Worm (Caenorhabditis elegans) whole organism, early embryonic: ENCODE results near the gene Y42A5A.1.

Source experiments
- B0310.2 ChIP-seq: sonication (generic microtip); optimal IDR thresholded peaks from 2 replicates; lab custom pipeline; 2016; ENCODE audit warnings: mild to moderate bottlenecking, missing genetic modification characterization, missing compliant biosample characterization
- F13C5.2 ChIP-seq: sonication (generic microtip); optimal IDR thresholded peaks from 2 replicates; lab custom pipeline; 2017; ENCODE audit warnings: mild to moderate bottlenecking, missing genetic modification characterization, inconsistent platforms, missing compliant biosample characterization
- aly-1 ChIP-seq: sonication (generic microtip); optimal IDR thresholded peaks from 2 replicates; lab custom pipeline; 2016; ENCODE audit warnings: missing genetic modification characterization, missing compliant biosample characterization
- ama-1 ChIP-seq: fragments of 150-350 bp; optimal IDR thresholded peaks from 2 replicates; lab custom pipeline; 2014
- ceh-13 ChIP-seq: fragments of 200-800 bp; sonication (Bioruptor generic); optimal IDR thresholded peaks from 2 replicates; lab custom pipeline; 2018; ENCODE audit warnings: mild to moderate bottlenecking, missing genetic modification characterization, missing compliant biosample characterization
- ceh-36 ChIP-seq: sonication (generic microtip); optimal IDR thresholded peaks from 2 replicates; lab custom pipeline; 2016; ENCODE audit warnings: missing genetic modification characterization, inconsistent platforms, missing compliant biosample characterization
- ets-7 ChIP-seq: sonication (generic microtip); optimal IDR thresholded peaks from 2 replicates; lab custom pipeline; 2016; ENCODE audit warnings: missing genotype, missing genetic modification characterization, missing compliant biosample characterization
- flt-1 ChIP-seq: fragments of 200-800 bp; sonication (Bioruptor generic); IDR thresholded peaks from 2 replicates; pipeline ENCODE4 v1.3.6; 2022; ENCODE audit warnings: missing genetic modification characterization, missing compliant biosample characterization
- hmbx-1 ChIP-seq: sonication (generic microtip); optimal IDR thresholded peaks from 2 replicates; lab custom pipeline; 2016; ENCODE audit warnings: mild to moderate bottlenecking, missing genetic modification characterization, missing compliant biosample characterization
- hmg-4 ChIP-seq: fragments of 200-800 bp; sonication (Bioruptor generic); optimal IDR thresholded peaks from 2 replicates; lab custom pipeline; 2018; ENCODE audit warnings: mild to moderate bottlenecking, missing genetic modification characterization, missing compliant biosample characterization
- hnd-1 ChIP-seq: sonication (generic microtip); optimal IDR thresholded peaks from 2 replicates; lab custom pipeline; 2016; ENCODE audit warnings: missing genetic modification characterization, missing compliant biosample characterization
- pes-1 ChIP-seq: fragments of 200-800 bp; sonication (Bioruptor generic); IDR thresholded peaks from 2 replicates; pipeline ENCODE4 v1.3.6; 2022; ENCODE audit warnings: missing genetic modification reagents, missing genetic modification characterization, missing compliant biosample characterization
- scrt-1 ChIP-seq: fragments of 200-800 bp; sonication (Bioruptor generic); IDR thresholded peaks from 2 replicates; pipeline ENCODE4 v1.3.6; 2022; ENCODE audit warnings: missing genetic modification characterization, missing compliant biosample characterization
- sea-1 ChIP-seq: fragments of 200-800 bp; sonication (Bioruptor generic); conservative IDR thresholded peaks from 2 replicates; pipeline ENCODE4 v1.3.6; 2022; ENCODE audit warnings: missing genetic modification characterization, missing compliant biosample characterization
- tbx-11 ChIP-seq: fragments of 200-800 bp; sonication (Bioruptor generic); IDR thresholded peaks from 2 replicates; pipeline ENCODE4 v1.3.6; 2022; ENCODE audit warnings: missing genetic modification characterization, missing compliant biosample characterization
- tbx-37 ChIP-seq: fragments of 200-800 bp; sonication (Bioruptor generic); conservative IDR thresholded peaks from 2 replicates; pipeline ENCODE4 v1.3.6; 2022; ENCODE audit warnings: missing genetic modification reagents, missing genetic modification characterization, missing compliant biosample characterization
- tra-4 ChIP-seq: sonication (generic microtip); optimal IDR thresholded peaks from 2 replicates; lab custom pipeline; 2017; ENCODE audit warnings: missing genetic modification characterization, missing compliant biosample characterization

The Y42A5A.1 gene

DNA sequence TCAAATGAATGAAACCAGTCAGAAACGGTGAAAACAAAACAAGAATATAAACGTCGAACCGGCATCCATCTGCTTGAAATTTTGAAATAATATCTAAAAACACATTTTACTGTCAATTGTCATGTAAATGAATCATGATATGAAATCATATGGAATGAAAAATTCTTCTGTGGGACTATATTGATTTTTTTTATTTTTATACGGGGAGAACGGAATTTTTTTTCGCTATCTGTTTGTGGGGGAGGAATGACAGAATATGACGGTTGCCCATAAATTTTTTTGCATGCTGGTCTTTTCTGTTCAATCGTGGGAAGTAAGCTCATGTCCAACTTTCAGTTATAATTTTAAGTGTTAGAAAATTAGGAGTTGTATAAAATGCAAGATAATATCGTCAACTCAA is 56.9 kb downstream of the Y42A5A.1 start, which contains the start of gene C06H2.7:
TSS of gene C06H2.7 (minus strand) at position 101 of the 400 bp plus-strand sequence.
- TF ChIP-seq ceh-36 (tag; lab: Kevin White, UChicago) (no peak), sea-1 (no peak), hmg-4 (GFP tag; lab: Kevin White, UChicago) (no peak), ceh-13 (GFP tag; lab: Kevin White, UChicago) (no peak), pes-1 (no peak), tbx-37 (GFP tag; lab: Robert Waterston, UW) (no peak), tbx-11 (no peak), hmbx-1 (no peak), ets-7 (tag; lab: Kevin White, UChicago) (no peak), hnd-1 (no peak), F13C5.2 (tag; lab: Kevin White, UChicago) (no peak)

DNA sequence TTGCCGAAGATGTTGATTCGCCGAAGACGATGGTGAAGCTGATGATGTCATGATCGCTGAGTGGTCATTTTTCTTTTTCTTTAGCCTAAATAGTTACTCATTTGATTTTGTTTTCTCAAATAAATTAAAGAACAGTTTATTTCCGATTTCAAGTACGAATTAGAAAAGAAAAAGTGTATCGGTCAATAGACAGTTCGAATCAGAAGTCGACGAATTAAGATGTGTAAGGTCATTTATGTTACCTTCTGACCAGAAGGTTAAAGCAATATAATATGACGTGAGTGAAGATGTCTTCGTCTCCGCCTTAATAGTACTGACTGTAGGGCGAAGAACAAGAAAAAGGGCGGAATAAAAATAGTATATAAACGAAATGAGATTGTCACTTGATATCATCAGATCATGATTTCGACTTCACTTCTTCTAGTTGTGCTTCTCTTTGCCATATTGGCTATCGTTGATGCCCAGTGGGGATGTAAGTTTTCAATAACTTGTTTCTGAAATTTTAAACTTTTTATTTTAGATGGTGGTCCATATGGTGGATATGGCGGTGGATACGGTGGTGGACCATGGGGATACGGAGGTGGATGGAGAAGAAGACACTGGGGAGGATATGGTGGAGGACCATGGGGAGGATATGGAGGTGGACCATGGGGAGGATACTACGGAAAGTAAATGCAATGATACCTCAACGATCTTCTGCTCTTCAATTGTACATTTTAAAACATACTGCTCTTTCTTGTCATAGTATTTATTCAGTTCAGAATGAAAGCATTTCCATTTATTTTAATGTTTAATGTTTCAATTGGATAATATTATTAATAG is 59.4 kb downstream of the Y42A5A.1 start, which contains the start of the genes T19C4.24 and nlp-33:
TSS of gene T19C4.24 (minus strand) at position 51 of the 822 bp plus-strand sequence.
TSS of gene nlp-33 (plus strand) at position 389 of the 822 bp plus-strand sequence.
- TF ChIP-seq hmbx-1: no peak
- TF ChIP-seq hmg-4 (GFP tag; lab: Kevin White, UChicago): no peak
- TF ChIP-seq ama-1 (lab: Kevin White, UChicago): no peak
- TF ChIP-seq aly-1 (tag; lab: Kevin White, UChicago): no peak
- TF ChIP-seq flt-1 (GFP tag; lab: Robert Waterston, UW): no peak
- TF ChIP-seq ceh-13 (GFP tag; lab: Kevin White, UChicago): no peak
- no peak for TF ChIP-seq B0310.2 (tag; lab: Kevin White, UChicago)
- TF ChIP-seq scrt-1: no peak
- TF ChIP-seq pes-1: no peak
- no peak for TF ChIP-seq tra-4 (tag; lab: Kevin White, UChicago)
- TF ChIP-seq tbx-37 (GFP tag; lab: Robert Waterston, UW): no peak
